Worm (Caenorhabditis elegans) whole organism, L4 larva: ENCODE measurements around the gene JC8.7.

Experiments
- F44E2.7 ChIP-seq: fragments of 200-800 bp; sonication (Bioruptor generic); IDR thresholded peaks from 2 replicates; pipeline ENCODE4 v2.1.2; 2022; ENCODE audit warnings: missing genetic modification characterization, missing compliant biosample characterization
- ZK337.2 ChIP-seq: fragments of 200-800 bp; sonication (Bioruptor generic); IDR thresholded peaks from 2 replicates; pipeline ENCODE4 v1.3.6; 2022; ENCODE audit warnings: missing genetic modification reagents, missing genetic modification characterization, missing compliant biosample characterization
- ceh-82 ChIP-seq: sonication (generic microtip); optimal IDR thresholded peaks from 2 replicates; lab custom pipeline; 2017; ENCODE audit warnings: missing biosample characterization, missing genetic modification characterization
- lin-13 ChIP-seq: fragments of 150-350 bp; optimal IDR thresholded peaks from 2 replicates; lab custom pipeline; 2014; ENCODE audit warnings: missing biosample characterization, missing genetic modification reagents, missing genetic modification characterization
- nhr-77 ChIP-seq: fragments of 150-350 bp; optimal IDR thresholded peaks from 2 replicates; lab custom pipeline; 2014; ENCODE audit warnings: missing biosample characterization, missing genetic modification characterization
- pha-4 ChIP-seq, 2 experiments: fragments of 150-350 bp in 1 of 2; fragments of 200-800 bp in 1 of 2; sonication (Bioruptor generic) in 1 of 2; IDR thresholded peaks in 1 of 2; optimal IDR thresholded peaks in 1 of 2; 2 replicates each; pipeline versions ENCODE4 v1.3.6 to Lab custom; 2014 to 2022; ENCODE audit warnings: missing genetic modification characterization in 2 of 2, missing genetic modification reagents in 2 of 2, missing biosample characterization in 1 of 2, missing compliant biosample characterization in 1 of 2

ce11 chrIV:13268385-13268784 lies 21.3 kb downstream of the JC8.7 start:
- no peak for TF ChIP-seq pha-4 (GFP tag; IDR thresholded peaks at IDR 0.05; lab: Robert Waterston, UW)
- TF ChIP-seq pha-4 (tag; optimal IDR thresholded peaks at IDR 0.05; lab: Kevin White, UChicago) = no peak
- no peak for TF ChIP-seq ZK337.2 (GFP tag; lab: Robert Waterston, UW)
- TF ChIP-seq nhr-77 (tag; lab: Kevin White, UChicago) = no peak
- TF ChIP-seq lin-13 (GFP tag; lab: Kevin White, UChicago) = no peak
- TF ChIP-seq F44E2.7 (GFP tag; lab: Robert Waterston, UW) = no peak
- no peak for TF ChIP-seq ceh-82 (tag; lab: Kevin White, UChicago)
